Worm (Caenorhabditis elegans): ENCODE results near the gene R07C3.13.

- TF ChIP-seq ceh-13 (GFP tag; optimal IDR thresholded peaks at IDR 0.05) (no peak), ama-1 (optimal IDR thresholded peaks at IDR 0.05) (no peak), hmbx-1 (tag; optimal IDR thresholded peaks at IDR 0.05) (no peak), tra-4 (tag; optimal IDR thresholded peaks at IDR 0.05) (no peak), tbx-37 (GFP tag; conservative IDR thresholded peaks at IDR 0.05) (no peak), hnd-1 (tag; optimal IDR thresholded peaks at IDR 0.05) (no peak), pes-1 (GFP tag; IDR thresholded peaks at IDR 0.05) (no peak), F13C5.2 (tag; optimal IDR thresholded peaks at IDR 0.05) (no peak), B0310.2 (tag; optimal IDR thresholded peaks at IDR 0.05) (no peak), hmg-4 (GFP tag; optimal IDR thresholded peaks at IDR 0.05) (no peak), flt-1 (GFP tag; IDR thresholded peaks at IDR 0.05) (no peak)
Observed at ce11 chrII:900720-901332, 26.4 kb downstream of the R07C3.13 start, which contains the start of gene T07D3.9.
